Worm (Caenorhabditis elegans) whole organism, L4 larva: ENCODE results near the gene H01M10.2.

Experiments
- F37D6.2 ChIP-seq: sonication (generic microtip); optimal IDR thresholded peaks from 2 replicates; lab custom pipeline; 2016; ENCODE audit warnings: mild to moderate bottlenecking, missing genetic modification characterization, missing compliant biosample characterization
- T20F7.1 ChIP-seq: fragments of 200-800 bp; sonication (Bioruptor generic); optimal IDR thresholded peaks from 2 replicates; lab custom pipeline; 2018; ENCODE audit warnings: mild to moderate bottlenecking, missing genetic modification characterization, missing compliant biosample characterization
- aha-1 ChIP-seq: fragments of 150-350 bp; peaks from one replicate; lab custom pipeline; 2014; ENCODE audit warnings: missing biosample characterization, missing genetic modification characterization
- ceh-20 ChIP-seq: fragments of 200-800 bp; sonication (Bioruptor generic); IDR thresholded peaks from 2 replicates; pipeline ENCODE4 v1.3.6; 2022; ENCODE audit warnings: missing genetic modification reagents, missing genetic modification characterization, missing compliant biosample characterization
- ceh-44 ChIP-seq: fragments of 200-800 bp; sonication (Bioruptor generic); IDR thresholded peaks from 2 replicates; pipeline ENCODE4 v1.3.6; 2022; ENCODE audit warnings: missing genetic modification reagents, missing genetic modification characterization, missing compliant biosample characterization
- daf-12 ChIP-seq: fragments of 150-350 bp; optimal IDR thresholded peaks from 2 replicates; lab custom pipeline; 2014; ENCODE audit warnings: missing biosample characterization, missing genetic modification reagents, missing genetic modification characterization
- daf-16 ChIP-seq, 3 experiments: sonication (generic microtip); optimal IDR thresholded peaks; 2 replicates each; lab custom pipeline; 2016 to 2017; ENCODE audit warnings: missing genetic modification characterization in 3 of 3, missing genetic modification reagents in 3 of 3, mild to moderate bottlenecking in 2 of 3, missing compliant biosample characterization in 2 of 3, missing biosample characterization in 1 of 3, moderate library complexity in 1 of 3
- dmd-6 ChIP-seq: fragments of 200-800 bp; sonication (Bioruptor generic); IDR thresholded peaks from 2 replicates; pipeline ENCODE4 v1.3.6; 2022; ENCODE audit warnings: missing genetic modification reagents, missing genetic modification characterization, missing compliant biosample characterization
- dve-1 ChIP-seq: sonication (generic microtip); optimal IDR thresholded peaks from 2 replicates; lab custom pipeline; 2017; ENCODE audit warnings: antibody characterized with exemption, mild to moderate bottlenecking, missing genetic modification characterization, missing compliant biosample characterization; ENCODE audit not compliant: insufficient read depth
- egl-27 ChIP-seq: sonication (generic microtip); optimal IDR thresholded peaks from 3 replicates; lab custom pipeline; 2017; ENCODE audit warnings: missing biosample characterization, missing genetic modification reagents, missing genetic modification characterization
- egl-43 ChIP-seq: fragments of 200-800 bp; sonication (Bioruptor generic); IDR thresholded peaks from 2 replicates; pipeline ENCODE4 v1.3.6; 2022; ENCODE audit warnings: missing genetic modification reagents, missing genetic modification characterization, missing compliant biosample characterization
- hlh-11 ChIP-seq: fragments of 200-800 bp; sonication (Bioruptor generic); optimal IDR thresholded peaks from 2 replicates; lab custom pipeline; 2018; ENCODE audit warnings: mild to moderate bottlenecking, missing genetic modification characterization, missing compliant biosample characterization
- hlh-30 ChIP-seq: sonication (generic microtip); optimal IDR thresholded peaks from 2 replicates; lab custom pipeline; 2017; ENCODE audit warnings: antibody characterized with exemption, mild to moderate bottlenecking, missing genetic modification characterization, missing compliant biosample characterization; ENCODE audit not compliant: insufficient read depth
- lin-39 ChIP-seq: fragments of 150-350 bp; optimal IDR thresholded peaks from 2 replicates; lab custom pipeline; 2014; ENCODE audit warnings: missing biosample characterization, missing genetic modification reagents, missing genetic modification characterization
- lsy-2 ChIP-seq, 2 experiments: fragments of 150-350 bp in 1 of 2; sonication (generic microtip) in 1 of 2; optimal IDR thresholded peaks; 2 replicates each; lab custom pipeline; 2014 to 2017; ENCODE audit warnings: missing biosample characterization in 2 of 2, missing genetic modification characterization in 2 of 2
- madf-5 ChIP-seq, 2 experiments: fragments of 200-800 bp; sonication (Bioruptor generic); IDR thresholded peaks; 2 replicates each; pipeline ENCODE4 v1.3.6; 2022; ENCODE audit warnings: missing compliant biosample characterization in 2 of 2, missing genetic modification characterization in 2 of 2
- mdl-1 ChIP-seq, 2 experiments: fragments of 150-350 bp in 1 of 2; sonication (generic microtip) in 1 of 2; optimal IDR thresholded peaks; 2 replicates each; lab custom pipeline; 2014 to 2017; ENCODE audit warnings: missing biosample characterization in 2 of 2, missing genetic modification characterization in 2 of 2
- mep-1 ChIP-seq: fragments of 150-350 bp; sonication (generic microtip); optimal IDR thresholded peaks from 3 replicates; lab custom pipeline; 2014; ENCODE audit warnings: missing biosample characterization, missing genetic modification characterization
- mxl-3 ChIP-seq: fragments of 200-800 bp; sonication (Bioruptor generic); optimal IDR thresholded peaks from 2 replicates; lab custom pipeline; 2018; ENCODE audit warnings: mild to moderate bottlenecking, missing genetic modification characterization, missing compliant biosample characterization
- nhr-11 ChIP-seq: fragments of 150-350 bp; optimal IDR thresholded peaks from 2 replicates; lab custom pipeline; 2014; ENCODE audit warnings: missing biosample characterization, missing genetic modification characterization
- nhr-237 ChIP-seq: sonication (generic microtip); optimal IDR thresholded peaks from 2 replicates; lab custom pipeline; 2017; ENCODE audit warnings: missing biosample characterization, missing genetic modification characterization
- nhr-25 ChIP-seq: sonication (generic microtip); optimal IDR thresholded peaks from 2 replicates; lab custom pipeline; 2017; ENCODE audit warnings: missing genetic modification characterization, mild to moderate bottlenecking, missing compliant biosample characterization, antibody characterized with exemption, moderate library complexity, borderline replicate concordance; ENCODE audit not compliant: insufficient read depth
- nhr-28 ChIP-seq: fragments of 150-350 bp; optimal IDR thresholded peaks from 2 replicates; lab custom pipeline; 2014; ENCODE audit warnings: missing biosample characterization, missing genetic modification characterization
- nhr-41 ChIP-seq: fragments of 200-800 bp; sonication (Bioruptor generic); IDR thresholded peaks from 2 replicates; pipeline ENCODE4 v1.3.6; 2022; ENCODE audit warnings: missing genetic modification reagents, missing genetic modification characterization, missing compliant biosample characterization
- nhr-48 ChIP-seq: sonication (generic microtip); optimal IDR thresholded peaks from 2 replicates; lab custom pipeline; 2016; ENCODE audit warnings: mild to moderate bottlenecking, missing genetic modification characterization, missing compliant biosample characterization
- nhr-6 ChIP-seq: fragments of 150-350 bp; optimal IDR thresholded peaks from 2 replicates; lab custom pipeline; 2014; ENCODE audit warnings: missing biosample characterization, missing genetic modification characterization
- nhr-77 ChIP-seq: fragments of 150-350 bp; optimal IDR thresholded peaks from 2 replicates; lab custom pipeline; 2014; ENCODE audit warnings: missing biosample characterization, missing genetic modification characterization
- saeg-2 ChIP-seq: fragments of 200-800 bp; sonication (Bioruptor generic); IDR thresholded peaks from 2 replicates; pipeline ENCODE4 v1.3.6; 2022; ENCODE audit warnings: missing genetic modification reagents, missing genetic modification characterization, missing compliant biosample characterization
- sdz-12 ChIP-seq: fragments of 200-800 bp; sonication (Bioruptor generic); optimal IDR thresholded peaks from 2 replicates; lab custom pipeline; 2018; ENCODE audit warnings: mild to moderate bottlenecking, missing genetic modification characterization, missing compliant biosample characterization
- tra-1 ChIP-seq: fragments of 200-800 bp; sonication (Bioruptor generic); IDR thresholded peaks from 2 replicates; pipeline ENCODE4 v1.3.6; 2022; ENCODE audit warnings: missing genetic modification reagents, missing genetic modification characterization, missing compliant biosample characterization
- unc-62 ChIP-seq, 3 experiments: fragments of 150-350 bp in 1 of 3; sonication (generic microtip); optimal IDR thresholded peaks in 2 of 3; peaks in 1 of 3; 1 replicate in 1 of 3; 2 replicates in 2 of 3; lab custom pipeline; 2014 to 2017; ENCODE audit warnings: missing biosample characterization in 3 of 3, missing genetic modification characterization in 3 of 3, missing genetic modification reagents in 3 of 3, missing genotype in 1 of 3
- vab-7 ChIP-seq: fragments of 200-800 bp; sonication (Bioruptor generic); IDR thresholded peaks from 2 replicates; pipeline ENCODE4 v1.3.6; 2022; ENCODE audit warnings: missing genetic modification reagents, missing genetic modification characterization, missing compliant biosample characterization

Gene H01M10.2

ce11 chrX:2591586-2592000 lies 6.0 kb upstream of the H01M10.2 start (continued):
- TF ChIP-seq F37D6.2 (tag; lab: Kevin White, UChicago) (no peak), hlh-11 (tag; lab: Kevin White, UChicago) (peak; percentile 77)

- TF ChIP-seq sdz-12 (GFP tag; lab: Kevin White, UChicago) (no peak), ceh-44 (no peak), mxl-3 (GFP tag; lab: Kevin White, UChicago) (peak; percentile 30), nhr-28 (peak; percentile 79), dmd-6 (GFP tag; lab: Robert Waterston, UW) (0 out of 2 replicates have a peak, but pooled peaks have one; percentile 17), T20F7.1 (GFP tag; lab: Kevin White, UChicago) (no peak), ceh-20 (0 out of 2 replicates have a peak, but pooled peaks have one; percentile 27), nhr-25 (tag; lab: Kevin White, UChicago) (peak; percentile 68), vab-7 (GFP tag; lab: Robert Waterston, UW) (no peak), saeg-2 (GFP tag; lab: Robert Waterston, UW) (no peak), nhr-48 (peak; percentile 79), hlh-30 (peak; percentile 64), mdl-1 (tag; optimal IDR thresholded peaks at IDR 0.05; lab: Kevin White, UChicago) (peak in 1 of 2 experiments; percentile 60), nhr-237 (tag; lab: Kevin White, UChicago) (no peak), nhr-6 (tag; lab: Kevin White, UChicago) (peak; percentile 1), aha-1 (tag; lab: Kevin White, UChicago) (peak; percentile 71), lin-39 (tag; lab: Kevin White, UChicago) (no peak), unc-62 (GFP tag; optimal IDR thresholded peaks at IDR 0.05 in 1 of 2; lab: Kevin White, UChicago) (peak in 1 of 2 experiments; percentile 95), unc-62 (tag; optimal IDR thresholded peaks at IDR 0.05; lab: Kevin White, UChicago) (no peak), mep-1 (tag; lab: Kevin White, UChicago) (peak; percentile 54), lsy-2 (tag; optimal IDR thresholded peaks at IDR 0.05; lab: Kevin White, UChicago) (no peak), dve-1 (tag; lab: Kevin White, UChicago) (peak; percentile 55), tra-1 (GFP tag; lab: Robert Waterston, UW) (peak; percentile 71; the same call in 1 of the 2 replicates), nhr-77 (tag; lab: Kevin White, UChicago) (no peak), egl-27 (no peak), hlh-11 (tag; lab: Kevin White, UChicago) (peak; percentile 71)
- TF ChIP-seq, all 104 proteins: peak for 15
These were observed 5.2 kb upstream of the H01M10.2 start for ce11 chrX:2590777-2591176.

- TF ChIP-seq egl-43 (GFP tag; lab: Robert Waterston, UW) (no peak), nhr-41 (GFP tag; lab: Robert Waterston, UW) (no peak), dve-1 (tag; lab: Kevin White, UChicago) (peak; percentile 48), nhr-28 (peak; percentile 85), daf-16 (GFP tag; optimal IDR thresholded peaks at IDR 0.05; lab: Kevin White, UChicago) (no peak), daf-16 (tag; optimal IDR thresholded peaks at IDR 0.05; lab: Kevin White, UChicago) (peak; percentile 96), unc-62 (GFP tag; optimal IDR thresholded peaks at IDR 0.05 in 1 of 2; lab: Kevin White, UChicago) (peak in 1 of 2 experiments; percentile 97), unc-62 (tag; optimal IDR thresholded peaks at IDR 0.05; lab: Kevin White, UChicago) (no peak), dmd-6 (GFP tag; lab: Robert Waterston, UW) (0 out of 2 replicates have a peak, but pooled peaks have one; percentile 7)
These were observed 4.5 kb upstream of the H01M10.2 start for ce11 chrX:2590023-2590422.

ce11 chrX:2588012-2588411 lies 2.5 kb upstream of the H01M10.2 start:
- TF ChIP-seq nhr-25 (tag; lab: Kevin White, UChicago) (peak; percentile 47), unc-62 (GFP tag; optimal IDR thresholded peaks at IDR 0.05 in 1 of 2; lab: Kevin White, UChicago) (peak in 1 of 2 experiments; percentile 34), unc-62 (tag; optimal IDR thresholded peaks at IDR 0.05; lab: Kevin White, UChicago) (no peak), mxl-3 (GFP tag; lab: Kevin White, UChicago) (no peak), nhr-11 (tag; lab: Kevin White, UChicago) (no peak), madf-5 (GFP tag; IDR thresholded peaks at IDR 0.05; lab: Robert Waterston, UW) (no peak), daf-12 (tag; lab: Kevin White, UChicago) (no peak)
